Worm (Caenorhabditis elegans) whole organism, L4 larva: ENCODE results near the gene C14C6.5.

Experiments used
- ZK546.5 ChIP-seq, 2 experiments: sonication (generic microtip); optimal IDR thresholded peaks; 2 replicates each; lab custom pipeline; 2017; ENCODE audit warnings: missing biosample characterization in 2 of 2, missing genetic modification characterization in 2 of 2
- aly-2 ChIP-seq: sonication (generic microtip); optimal IDR thresholded peaks from 2 replicates; lab custom pipeline; 2018; ENCODE audit warnings: missing biosample characterization, missing genetic modification characterization
- ceh-28 ChIP-seq: fragments of 150-350 bp; optimal IDR thresholded peaks from 2 replicates; lab custom pipeline; 2014; ENCODE audit warnings: missing biosample characterization, missing genetic modification reagents, missing genetic modification characterization
- daf-12 ChIP-seq: fragments of 150-350 bp; optimal IDR thresholded peaks from 2 replicates; lab custom pipeline; 2014; ENCODE audit warnings: missing biosample characterization, missing genetic modification reagents, missing genetic modification characterization
- dmd-9 ChIP-seq: fragments of 200-800 bp; sonication (Bioruptor generic); IDR thresholded peaks from 2 replicates; pipeline ENCODE4 v1.3.6; 2022; ENCODE audit warnings: missing genetic modification reagents, missing genetic modification characterization, missing compliant biosample characterization
- fkh-10 ChIP-seq: fragments of 150-350 bp; optimal IDR thresholded peaks from 2 replicates; lab custom pipeline; 2014; ENCODE audit warnings: missing biosample characterization, missing genetic modification reagents, missing genetic modification characterization
- madf-5 ChIP-seq, 2 experiments: fragments of 200-800 bp; sonication (Bioruptor generic); IDR thresholded peaks; 2 replicates each; pipeline ENCODE4 v1.3.6; 2022; ENCODE audit warnings: missing compliant biosample characterization in 2 of 2, missing genetic modification characterization in 2 of 2
- madf-9 ChIP-seq: fragments of 200-800 bp; sonication (Bioruptor generic); conservative IDR thresholded peaks from 2 replicates; pipeline ENCODE4 v1.3.6; 2022; ENCODE audit warnings: missing genetic modification reagents, missing genetic modification characterization, missing compliant biosample characterization
- nhr-76 ChIP-seq: fragments of 150-350 bp; optimal IDR thresholded peaks from 2 replicates; lab custom pipeline; 2014; ENCODE audit warnings: missing biosample characterization, missing genetic modification characterization
- skn-1 ChIP-seq: fragments of 150-350 bp; optimal IDR thresholded peaks from 2 replicates; lab custom pipeline; 2014; ENCODE audit warnings: missing biosample characterization, missing genetic modification characterization
- snpc-4 ChIP-seq: fragments of 150-350 bp; optimal IDR thresholded peaks from 2 replicates; lab custom pipeline; 2014; ENCODE audit warnings: missing biosample characterization, missing genetic modification characterization
- unc-130 ChIP-seq: sonication (generic microtip); optimal IDR thresholded peaks from 2 replicates; lab custom pipeline; 2016; ENCODE audit warnings: missing genetic modification reagents, missing genetic modification characterization, missing compliant biosample characterization
- unc-39 ChIP-seq: sonication (generic microtip); optimal IDR thresholded peaks from 2 replicates; lab custom pipeline; 2017; ENCODE audit warnings: missing biosample characterization, missing genetic modification characterization

DNA sequence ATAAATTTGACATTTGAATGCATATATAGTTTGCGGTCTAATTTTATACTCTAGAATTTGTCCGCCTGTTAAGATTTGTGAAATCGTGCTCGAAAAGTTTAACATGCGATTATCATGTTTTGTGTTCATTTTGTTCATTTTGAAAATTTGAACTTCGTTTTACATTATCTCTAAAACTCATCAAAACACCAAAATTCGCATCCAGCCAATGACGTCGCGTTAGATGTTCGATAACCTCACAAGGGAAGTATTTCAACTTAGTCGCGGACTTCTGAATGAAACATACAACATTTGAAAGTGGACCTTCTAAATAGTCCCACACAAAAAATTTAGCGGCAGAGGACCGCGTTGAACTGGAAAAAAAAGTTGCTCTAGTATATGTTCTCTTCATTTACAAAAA, 5.0 kb downstream of the C14C6.5 start:
- TF ChIP-seq nhr-76 (tag; lab: Kevin White, UChicago) (no peak), unc-39 (tag; lab: Kevin White, UChicago) (no peak), ZK546.5 (tag; optimal IDR thresholded peaks at IDR 0.05; lab: Kevin White, UChicago) (no peak), snpc-4 (no peak), fkh-10 (GFP tag; lab: Kevin White, UChicago) (no peak), dmd-9 (GFP tag; lab: Robert Waterston, UW) (no peak), madf-9 (no peak), unc-130 (GFP tag; lab: Kevin White, UChicago) (no peak), daf-12 (tag; lab: Kevin White, UChicago) (no peak), madf-5 (GFP tag; IDR thresholded peaks at IDR 0.05; lab: Robert Waterston, UW) (no peak), ceh-28 (tag; lab: Kevin White, UChicago) (no peak), aly-2 (no peak), skn-1 (no peak)
